Fruit fly (Drosophila melanogaster): Measurements from ENCODE around the gene trx.

- TF ChIP-seq CG8159 (tag; optimal IDR thresholded peaks at IDR 0.05) (no peak), CG13204 (GFP tag; optimal IDR thresholded peaks at IDR 0.05) (no peak), CG34367 (tag; optimal IDR thresholded peaks at IDR 0.05) (no peak), CG9948 (tag; optimal IDR thresholded peaks at IDR 0.05) (no peak), CG15710 (tag; optimal IDR thresholded peaks at IDR 0.05) (no peak), CG4496 (GFP tag; IDR thresholded peaks at IDR 0.05) (peak; percentile 62; the same call in 1 of the 3 replicates), Pif1A (GFP tag; optimal IDR thresholded peaks at IDR 0.05) (no peak), fd96Ca (GFP tag; IDR thresholded peaks at IDR 0.05) (0 out of 3 replicates have a peak, but pooled peaks have one; percentile 17), CG8301 (tag; optimal IDR thresholded peaks at IDR 0.05) (no peak)
These were observed 11.6 kb upstream of the trx start for dm6 chr3R:14298078-14298896.
